Worm (Caenorhabditis elegans) whole organism, L2 larva: Measurements from ENCODE around the gene snb-2.

Experiments
- C34F6.9 ChIP-seq: fragments of 150-350 bp; optimal IDR thresholded peaks from 2 replicates; lab custom pipeline; 2014; ENCODE audit warnings: missing biosample characterization, missing genetic modification characterization
- F13H6.1 ChIP-seq: sonication (generic microtip); optimal IDR thresholded peaks from 2 replicates; lab custom pipeline; 2016; ENCODE audit warnings: missing genetic modification characterization, missing compliant biosample characterization
- R02D3.7 ChIP-seq: fragments of 150-350 bp; optimal IDR thresholded peaks from 2 replicates; lab custom pipeline; 2014; ENCODE audit warnings: missing biosample characterization, missing genetic modification characterization
- ZK546.5 ChIP-seq: sonication (generic microtip); optimal IDR thresholded peaks from 2 replicates; lab custom pipeline; 2017; ENCODE audit warnings: missing biosample characterization, missing genetic modification characterization
- ama-1 ChIP-seq: fragments of 150-350 bp; optimal IDR thresholded peaks from 2 replicates; lab custom pipeline; 2018; ENCODE audit warnings: inconsistent platforms
- blmp-1 ChIP-seq: sonication (generic microtip); optimal IDR thresholded peaks from 2 replicates; lab custom pipeline; 2017; ENCODE audit warnings: missing genetic modification characterization, mild to moderate bottlenecking, missing compliant biosample characterization, antibody characterized with exemption, moderate library complexity; ENCODE audit not compliant: insufficient read depth
- ceh-16 ChIP-seq: fragments of 150-350 bp; optimal IDR thresholded peaks from 2 replicates; lab custom pipeline; 2014; ENCODE audit warnings: missing biosample characterization, missing genetic modification characterization
- crh-2 ChIP-seq: sonication (generic microtip); optimal IDR thresholded peaks from 2 replicates; lab custom pipeline; 2017; ENCODE audit warnings: missing biosample characterization, missing genetic modification characterization
- egl-27 ChIP-seq: sonication (generic microtip); optimal IDR thresholded peaks from 3 replicates; lab custom pipeline; 2017; ENCODE audit warnings: missing biosample characterization, missing genetic modification reagents, missing genetic modification characterization
- elt-3 ChIP-seq: sonication (generic microtip); optimal IDR thresholded peaks from 2 replicates; lab custom pipeline; 2017; ENCODE audit warnings: missing biosample characterization, missing genetic modification characterization
- fos-1 ChIP-seq: fragments of 150-350 bp; optimal IDR thresholded peaks from 2 replicates; lab custom pipeline; 2014; ENCODE audit warnings: missing biosample characterization, missing genetic modification characterization
- gmeb-1 ChIP-seq: fragments of 150-350 bp; optimal IDR thresholded peaks from 2 replicates; lab custom pipeline; 2014; ENCODE audit warnings: missing biosample characterization, missing genetic modification characterization
- lin-11 ChIP-seq: fragments of 150-350 bp; sonication (generic microtip); optimal IDR thresholded peaks from 2 replicates; lab custom pipeline; 2014; ENCODE audit warnings: missing biosample characterization, missing genetic modification characterization, inconsistent platforms, mixed read lengths
- lin-39 ChIP-seq: fragments of 150-350 bp; optimal IDR thresholded peaks from 2 replicates; lab custom pipeline; 2014; ENCODE audit warnings: missing biosample characterization, missing genetic modification reagents, missing genetic modification characterization
- lsy-2 ChIP-seq, 2 experiments: fragments of 150-350 bp in 1 of 2; sonication (generic microtip) in 1 of 2; optimal IDR thresholded peaks; 2 replicates each; lab custom pipeline; 2014 to 2017; ENCODE audit warnings: missing biosample characterization in 2 of 2, missing genetic modification characterization in 2 of 2
- mab-5 ChIP-seq: fragments of 150-350 bp; optimal IDR thresholded peaks from 2 replicates; lab custom pipeline; 2014; ENCODE audit warnings: missing biosample characterization, missing genetic modification characterization
- mdl-1 ChIP-seq, 2 experiments: fragments of 150-350 bp in 1 of 2; sonication (generic microtip) in 1 of 2; optimal IDR thresholded peaks; 2 replicates each; lab custom pipeline; 2017; ENCODE audit warnings: missing biosample characterization in 2 of 2, missing genetic modification characterization in 2 of 2
- nhr-10 ChIP-seq: sonication (generic microtip); optimal IDR thresholded peaks from 2 replicates; lab custom pipeline; 2017; ENCODE audit warnings: missing biosample characterization, missing genetic modification characterization
- nhr-11 ChIP-seq: fragments of 150-350 bp; optimal IDR thresholded peaks from 2 replicates; lab custom pipeline; 2014; ENCODE audit warnings: missing biosample characterization, missing genetic modification characterization
- nhr-129 ChIP-seq: fragments of 150-350 bp; optimal IDR thresholded peaks from 2 replicates; lab custom pipeline; 2014; ENCODE audit warnings: missing biosample characterization, missing genetic modification characterization
- nhr-21 ChIP-seq: fragments of 150-350 bp; optimal IDR thresholded peaks from 2 replicates; lab custom pipeline; 2014; ENCODE audit warnings: missing biosample characterization, missing genetic modification characterization
- nhr-23 ChIP-seq: fragments of 150-350 bp; optimal IDR thresholded peaks from 2 replicates; lab custom pipeline; 2014; ENCODE audit warnings: missing biosample characterization, missing genetic modification reagents, missing genetic modification characterization
- nhr-25 ChIP-seq: fragments of 150-350 bp; sonication (generic microtip); optimal IDR thresholded peaks from 3 replicates; lab custom pipeline; 2014; ENCODE audit warnings: missing biosample characterization, missing genetic modification characterization
- nhr-6 ChIP-seq: fragments of 150-350 bp; optimal IDR thresholded peaks from 2 replicates; lab custom pipeline; 2014; ENCODE audit warnings: missing biosample characterization, missing genetic modification characterization
- nhr-77 ChIP-seq: fragments of 150-350 bp; optimal IDR thresholded peaks from 2 replicates; lab custom pipeline; 2014; ENCODE audit warnings: missing biosample characterization, missing genetic modification characterization
- peb-1 ChIP-seq: fragments of 150-350 bp; optimal IDR thresholded peaks from 2 replicates; lab custom pipeline; 2014; ENCODE audit warnings: missing biosample characterization, missing genetic modification characterization
- sem-4 ChIP-seq: fragments of 150-350 bp; optimal IDR thresholded peaks from 2 replicates; lab custom pipeline; 2014; ENCODE audit warnings: missing biosample characterization, missing genetic modification reagents, missing genetic modification characterization
- skn-1 ChIP-seq: sonication (generic microtip); optimal IDR thresholded peaks from 2 replicates; lab custom pipeline; 2017; ENCODE audit warnings: missing biosample characterization, missing genetic modification characterization
- sma-3 ChIP-seq: sonication (generic microtip); optimal IDR thresholded peaks from 2 replicates; lab custom pipeline; 2016; ENCODE audit warnings: missing genetic modification reagents, missing genetic modification characterization, missing compliant biosample characterization
- sma-9 ChIP-seq, 2 experiments: fragments of 150-350 bp in 1 of 2; sonication (generic microtip) in 1 of 2; optimal IDR thresholded peaks; 2 replicates each; lab custom pipeline; 2014 to 2016; ENCODE audit warnings: missing genetic modification characterization in 2 of 2, mild to moderate bottlenecking in 1 of 2, missing biosample characterization in 1 of 2, missing compliant biosample characterization in 1 of 2, missing genetic modification reagents in 1 of 2, moderate library complexity in 1 of 2
- snpc-4 ChIP-seq: fragments of 150-350 bp; optimal IDR thresholded peaks from 2 replicates; lab custom pipeline; 2014; ENCODE audit warnings: missing biosample characterization, missing genetic modification characterization
- zag-1 ChIP-seq: fragments of 150-350 bp; optimal IDR thresholded peaks from 2 replicates; lab custom pipeline; 2014; ENCODE audit warnings: missing biosample characterization, missing genetic modification characterization
- ztf-1 ChIP-seq: fragments of 200-800 bp; sonication (Bioruptor generic); conservative IDR thresholded peaks from 2 replicates; pipeline ENCODE4 v1.3.6; 2022; ENCODE audit warnings: missing genetic modification characterization, missing compliant biosample characterization
- ztf-11 ChIP-seq: sonication (generic microtip); optimal IDR thresholded peaks from 2 replicates; lab custom pipeline; 2017; ENCODE audit warnings: missing biosample characterization, missing genetic modification characterization

snb-2 gene

ce11 chrV:12303453-12304077, 42.1 kb downstream of the snb-2 start (continued):
- TF ChIP-seq nhr-23 (tag; lab: Kevin White, UChicago), result no peak
- TF ChIP-seq blmp-1, result peak; percentile 41
- no peak for TF ChIP-seq ztf-11 (tag; lab: Kevin White, UChicago)
- peak; percentile 92 for TF ChIP-seq F13H6.1 (tag; lab: Kevin White, UChicago)
- peak; percentile 1 for TF ChIP-seq peb-1 (tag; lab: Kevin White, UChicago)
- peak in 1 of 2 experiments; percentile 29 for TF ChIP-seq mdl-1 (tag; optimal IDR thresholded peaks at IDR 0.05; lab: Kevin White, UChicago)
- TF ChIP-seq elt-3, result no peak
- peak; percentile 85 for TF ChIP-seq nhr-129 (tag; lab: Kevin White, UChicago)
- TF ChIP-seq nhr-77 (tag; lab: Kevin White, UChicago), result no peak
- peak; percentile 59 for TF ChIP-seq snpc-4 (tag; lab: Kevin White, UChicago)

ce11 chrV:12301985-12302591, 43.6 kb downstream of the snb-2 start, which contains the start of the genes frm-7 and F55C5.17:
TSS of gene frm-7 (plus strand) at chrV:12302484.
TSS of gene F55C5.17 (plus strand) at chrV:12302541.
- TF ChIP-seq fos-1 (peak; percentile 49), nhr-6 (tag; lab: Kevin White, UChicago) (no peak), lin-39 (tag; lab: Kevin White, UChicago) (no peak), elt-3 (no peak), crh-2 (tag; lab: Kevin White, UChicago) (peak; percentile 31), ztf-1 (GFP tag; lab: Robert Waterston, UW) (no peak), mab-5 (no peak), sma-3 (GFP tag; lab: Kevin White, UChicago) (peak; percentile 13), nhr-11 (tag; lab: Kevin White, UChicago) (no peak), blmp-1 (no peak), sma-9 (GFP tag; optimal IDR thresholded peaks at IDR 0.05; lab: Kevin White, UChicago) (no peak), sma-9 (tag; optimal IDR thresholded peaks at IDR 0.05; lab: Kevin White, UChicago) (no peak), ztf-11 (tag; lab: Kevin White, UChicago) (no peak), nhr-10 (tag; lab: Kevin White, UChicago) (no peak), R02D3.7 (no peak)

ce11 chrV:12300780-12301460, 44.8 kb downstream of the snb-2 start:
- TF ChIP-seq skn-1 (no peak), nhr-25 (peak; percentile 69), ama-1 (lab: Kevin White, UChicago) (peak; percentile 15), sma-3 (GFP tag; lab: Kevin White, UChicago) (peak; percentile 37), nhr-21 (tag; lab: Kevin White, UChicago) (peak; percentile 15), nhr-77 (tag; lab: Kevin White, UChicago) (no peak), crh-2 (tag; lab: Kevin White, UChicago) (peak; percentile 6), lin-11 (tag; lab: Kevin White, UChicago) (no peak)
- TF ChIP-seq, all 48 proteins: peak for 5

ce11 chrV:12300166-12300565, 45.5 kb downstream of the snb-2 start:
- TF ChIP-seq F13H6.1 (tag; lab: Kevin White, UChicago), result peak; percentile 71
- no peak for TF ChIP-seq ZK546.5 (tag; lab: Kevin White, UChicago)
- no peak for TF ChIP-seq skn-1
- TF ChIP-seq ceh-16, result no peak
- TF ChIP-seq ztf-1 (GFP tag; lab: Robert Waterston, UW), result no peak
- TF ChIP-seq C34F6.9 (tag; lab: Kevin White, UChicago), result peak; percentile 54
- peak; percentile 80 for TF ChIP-seq crh-2 (tag; lab: Kevin White, UChicago)
- peak; percentile 88 for TF ChIP-seq nhr-25
- TF ChIP-seq egl-27, result peak; percentile 75
- TF ChIP-seq gmeb-1 (tag; lab: Kevin White, UChicago), result peak; percentile 67
- TF ChIP-seq nhr-23 (tag; lab: Kevin White, UChicago), result no peak
- peak; percentile 84 for TF ChIP-seq blmp-1
- TF ChIP-seq snpc-4 (tag; lab: Kevin White, UChicago), result peak; percentile 1
- TF ChIP-seq lin-11 (tag; lab: Kevin White, UChicago), result no peak
- peak; percentile 89 for TF ChIP-seq nhr-129 (tag; lab: Kevin White, UChicago)
- TF ChIP-seq sem-4 (tag; lab: Kevin White, UChicago), result peak; percentile 64
- TF ChIP-seq sma-3 (GFP tag; lab: Kevin White, UChicago), result peak; percentile 86
- TF ChIP-seq R02D3.7, result no peak
- peak in 1 of 2 experiments; percentile 60 for TF ChIP-seq lsy-2 (tag; optimal IDR thresholded peaks at IDR 0.05; lab: Kevin White, UChicago)
- TF ChIP-seq zag-1 (tag; lab: Kevin White, UChicago), result no peak
- peak; percentile 87 for TF ChIP-seq nhr-21 (tag; lab: Kevin White, UChicago)
- peak in 1 of 2 experiments; percentile 18 for TF ChIP-seq mdl-1 (tag; optimal IDR thresholded peaks at IDR 0.05; lab: Kevin White, UChicago)
- TF ChIP-seq sma-9 (GFP tag; optimal IDR thresholded peaks at IDR 0.05; lab: Kevin White, UChicago), result peak; percentile 89
- TF ChIP-seq sma-9 (tag; optimal IDR thresholded peaks at IDR 0.05; lab: Kevin White, UChicago), result no peak
- TF ChIP-seq fos-1, result peak; percentile 82
